Fruit fly (Drosophila melanogaster) whole organism: ENCODE results near the gene CG14042.

Experiments
- CG8478 ChIP-seq: fragments of >200 bp; optimal IDR thresholded peaks from 2 replicates; lab custom pipeline; 2018; ENCODE audit warnings: inconsistent platforms
- EcR ChIP-seq, 2 experiments: fragments of >200 bp; optimal IDR thresholded peaks; 2 replicates each; lab custom pipeline; 2017; ENCODE audit warnings: missing biosample characterization in 2 of 2, missing genetic modification characterization in 2 of 2, missing genetic modification reagents in 2 of 2
- pan ChIP-seq: fragments of >200 bp; optimal IDR thresholded peaks from 2 replicates; lab custom pipeline; 2017
- psq ChIP-seq: fragments of >200 bp; optimal IDR thresholded peaks from 2 replicates; lab custom pipeline; 2017

DNA sequence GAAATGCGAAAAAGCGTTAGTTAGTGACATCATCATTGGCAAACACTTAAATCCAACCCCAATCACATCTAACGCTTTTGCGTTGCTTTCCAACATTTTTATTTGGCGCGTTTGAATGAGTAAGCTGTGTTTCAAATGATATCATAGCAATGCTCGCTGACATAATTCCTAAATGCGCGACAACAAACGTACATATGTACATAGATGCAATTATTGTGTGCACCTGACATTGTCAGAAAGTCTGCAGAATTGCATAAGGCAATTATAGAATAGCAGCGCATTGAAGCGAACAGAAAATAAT lies 39.3 kb upstream of the CG14042 start:
- no peak for TF ChIP-seq EcR (GFP tag; optimal IDR thresholded peaks at IDR 0.05; lab: Kevin White, UChicago)
- no peak for TF ChIP-seq CG8478 (lab: Kevin White, UChicago)
- no peak for TF ChIP-seq pan
- TF ChIP-seq psq, result no peak
